Worm (Caenorhabditis elegans): ENCODE data around the gene trx-2.

The trx-2 gene

ce11 chrV:10313953-10314352 lies 518 bp upstream of the trx-2 start, which contains the start of gene gcy-6:
Gene gcy-6 (minus strand): TSS chrV:10314053.
- peak; percentile 85 for TF ChIP-seq aha-1 (tag)
- no peak for TF ChIP-seq hlh-30 (tag; optimal IDR thresholded peaks at IDR 0.05; ENCODE audit: insufficient read depth)
- TF ChIP-seq unc-62 (GFP tag; optimal IDR thresholded peaks at IDR 0.05 in 1 of 2) = peak in 1 of 2 experiments; percentile 15
- TF ChIP-seq unc-62 (tag; optimal IDR thresholded peaks at IDR 0.05) = no peak

- TF ChIP-seq zfp-2 (tag; optimal IDR thresholded peaks at IDR 0.05) (no peak), aha-1 (tag) (peak; percentile 67)
These were observed 2.8 kb downstream of the trx-2 start, which contains the start of gene asps-1 for ce11 chrV:10317294-10317693. Gene asps-1 (minus strand): TSS chrV:10317394.

- TF ChIP-seq nhr-237 (tag; optimal IDR thresholded peaks at IDR 0.05) (no peak), spr-3 (GFP tag; optimal IDR thresholded peaks at IDR 0.05) (no peak), mep-1 (tag; optimal IDR thresholded peaks at IDR 0.05) (no peak), pha-4 (GFP tag; IDR thresholded peaks at IDR 0.05) (no peak), pha-4 (tag; optimal IDR thresholded peaks at IDR 0.05) (no peak), hlh-30 (tag; optimal IDR thresholded peaks at IDR 0.05; ENCODE audit: insufficient read depth) (no peak), ztf-7 (tag; optimal IDR thresholded peaks at IDR 0.05) (no peak), set-16 (GFP tag; IDR thresholded peaks at IDR 0.05) (no peak), zip-2 (tag; optimal IDR thresholded peaks at IDR 0.05) (no peak), R02D3.7 (tag; optimal IDR thresholded peaks at IDR 0.05) (no peak), ZK546.5 (tag; optimal IDR thresholded peaks at IDR 0.05) (no peak), php-3 (GFP tag; IDR thresholded peaks at IDR 0.05) (no peak), dmd-6 (GFP tag; IDR thresholded peaks at IDR 0.05) (no peak), ceh-20 (GFP tag; IDR thresholded peaks at IDR 0.05) (no peak), ctbp-1 (GFP tag; IDR thresholded peaks at IDR 0.05) (no peak)
These were observed 5.0 kb downstream of the trx-2 start, which contains the start of gene B0024.11 for ce11 chrV:10319434-10319833. Gene B0024.11 (minus strand): TSS chrV:10319534.

- no peak for TF ChIP-seq Y5F2A.4 (GFP tag; optimal IDR thresholded peaks at IDR 0.05)
- no peak for TF ChIP-seq hlh-11 (tag; optimal IDR thresholded peaks at IDR 0.05)
- no peak for TF ChIP-seq ceh-62 (tag; optimal IDR thresholded peaks at IDR 0.05)
- TF ChIP-seq F37D6.2 (tag; optimal IDR thresholded peaks at IDR 0.05) = no peak
- TF ChIP-seq T20F7.1 (GFP tag; optimal IDR thresholded peaks at IDR 0.05) = no peak
- TF ChIP-seq dmd-8 (GFP tag; IDR thresholded peaks at IDR 0.05) = no peak
- no peak for TF ChIP-seq Y75B8A.6 (GFP tag; IDR thresholded peaks at IDR 0.05)
- TF ChIP-seq ama-1 (optimal IDR thresholded peaks at IDR 0.05) = no peak
- peak in 1 of 2 experiments; percentile 83 for TF ChIP-seq hif-1 (tag; optimal IDR thresholded peaks at IDR 0.05)
- TF ChIP-seq nhr-77 (tag; optimal IDR thresholded peaks at IDR 0.05) = no peak
- TF ChIP-seq nhr-11 (tag; optimal IDR thresholded peaks at IDR 0.05) = no peak
- TF ChIP-seq gei-8 (GFP tag; optimal IDR thresholded peaks at IDR 0.05) = no peak
- peak; percentile 18; the same call in 1 of the 2 replicates for TF ChIP-seq ZK337.2 (GFP tag; IDR thresholded peaks at IDR 0.05)
- no peak for TF ChIP-seq skn-1 (tag; optimal IDR thresholded peaks at IDR 0.05)
- peak; percentile 61 for TF ChIP-seq dpl-1 (GFP tag; optimal IDR thresholded peaks at IDR 0.05)
- TF ChIP-seq F26F4.8 (GFP tag; conservative IDR thresholded peaks at IDR 0.05) = no peak
- TF ChIP-seq nhr-42 (GFP tag; IDR thresholded peaks at IDR 0.05) = no peak
- no peak for TF ChIP-seq R02D3.7 (tag; optimal IDR thresholded peaks at IDR 0.05)
- TF ChIP-seq D1046.2 (GFP tag; IDR thresholded peaks at IDR 0.05) = no peak
- TF ChIP-seq snpc-4 (tag; optimal IDR thresholded peaks at IDR 0.05) = no peak
- TF ChIP-seq F44E2.7 (GFP tag; IDR thresholded peaks at IDR 0.05) = no peak
- no peak for TF ChIP-seq ceh-28 (tag; optimal IDR thresholded peaks at IDR 0.05)
- no peak for TF ChIP-seq nhr-76 (tag; optimal IDR thresholded peaks at IDR 0.05)
- TF ChIP-seq madf-9 (GFP tag; conservative IDR thresholded peaks at IDR 0.05) = no peak
- no peak for TF ChIP-seq mdt-29 (GFP tag; IDR thresholded peaks at IDR 0.05)
- no peak for TF ChIP-seq arid-1 (GFP tag; conservative IDR thresholded peaks at IDR 0.05)
- TF ChIP-seq cey-2 (tag; optimal IDR thresholded peaks at IDR 0.05; ENCODE audit: borderline replicate concordance, insufficient read depth) = no peak
- TF ChIP-seq dmd-9 (GFP tag; IDR thresholded peaks at IDR 0.05) = 0 out of 2 replicates have a peak, but pooled peaks have one; percentile 49
- TF ChIP-seq nhr-102 (tag; optimal IDR thresholded peaks at IDR 0.05) = no peak
These were observed 5.8 kb downstream of the trx-2 start, which contains the start of the genes gna-1 and B0024.13 for ce11 chrV:10320101-10320761. Gene gna-1 (minus strand): TSS chrV:10320151. Gene B0024.13 (plus strand): TSS chrV:10320711.
